Fruit fly (Drosophila melanogaster): Measurements from ENCODE around the gene ND-23.

Gene ND-23

DNA sequence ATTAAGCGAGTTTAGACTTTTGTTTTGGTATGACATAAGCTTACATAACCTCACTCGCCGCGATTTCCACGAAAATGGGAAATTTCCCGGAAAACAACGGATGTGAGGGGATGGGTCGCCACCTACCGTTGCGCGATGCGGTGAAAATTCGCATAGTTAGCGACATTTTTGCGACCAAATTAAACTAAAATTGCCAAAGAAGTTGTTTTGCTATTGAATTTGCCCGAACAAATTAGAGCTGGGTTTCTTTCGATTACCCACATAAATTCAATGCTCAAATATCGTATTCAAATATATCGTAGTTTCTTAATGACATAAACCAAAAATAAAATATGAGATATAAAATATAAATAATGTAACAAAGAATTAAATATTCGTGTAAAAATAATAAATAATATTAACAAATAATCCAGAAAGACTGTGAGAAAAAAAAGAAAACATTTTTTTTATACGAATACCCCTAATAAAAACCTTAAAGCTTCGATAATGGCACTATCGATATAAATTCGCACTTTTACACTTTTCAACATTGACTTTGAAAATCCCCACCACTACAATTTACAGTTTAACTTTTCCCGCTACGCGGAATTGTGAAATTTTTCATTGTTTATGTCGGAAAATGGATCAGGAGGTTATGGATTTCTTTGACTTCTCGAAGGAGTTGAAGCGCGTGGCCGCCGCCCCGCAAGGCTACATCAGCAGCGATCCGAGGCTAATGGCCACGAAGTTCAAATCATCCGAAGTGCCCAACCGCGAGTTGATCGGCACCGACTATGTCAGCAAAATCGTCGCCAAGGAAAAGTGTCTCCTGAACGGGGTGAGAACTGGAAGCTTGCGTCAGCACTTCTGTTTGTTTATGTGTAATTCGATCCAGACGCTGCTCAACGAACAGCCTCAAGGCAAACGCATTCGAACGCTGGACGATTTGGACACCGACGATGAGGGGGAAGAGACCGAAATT, at the start of gene ND-23, which contains the start of gene spn-E:
ND-23 (minus strand) TSS at position 254 of the 961 bp plus-strand sequence.
spn-E (plus strand) TSS at position 556 of the 961 bp plus-strand sequence.
- TF ChIP-seq CG33017 (tag; optimal IDR thresholded peaks at IDR 0.05) (peak; percentile 63), toe (GFP tag; optimal IDR thresholded peaks at IDR 0.05) (peak; percentile 55), pad (GFP tag; optimal IDR thresholded peaks at IDR 0.05) (peak; percentile 49), ovo (GFP tag; optimal IDR thresholded peaks at IDR 0.05) (peak; percentile 76), CG7045 (GFP tag; optimal IDR thresholded peaks at IDR 0.05) (peak; percentile 42), CG12768 (GFP tag; optimal IDR thresholded peaks at IDR 0.05) (no peak), CG5204 (GFP tag; optimal IDR thresholded peaks at IDR 0.05) (no peak), CG1620 (GFP tag; optimal IDR thresholded peaks at IDR 0.05) (no peak), Hr96 (GFP tag; optimal IDR thresholded peaks at IDR 0.05) (no peak), Clk (GFP tag; optimal IDR thresholded peaks at IDR 0.05) (no peak), bab1 (GFP tag; optimal IDR thresholded peaks at IDR 0.05) (peak; percentile 48), cnc (optimal IDR thresholded peaks at IDR 0.05) (no peak), CG7101 (tag; optimal IDR thresholded peaks at IDR 0.05) (peak; percentile 80), Crg-1 (GFP tag; optimal IDR thresholded peaks at IDR 0.05) (peak; percentile 60), Mnt (GFP tag; optimal IDR thresholded peaks at IDR 0.05) (no peak), CG11617 (GFP tag; optimal IDR thresholded peaks at IDR 0.05) (peak; percentile 62), cic (GFP tag; optimal IDR thresholded peaks at IDR 0.05) (no peak), CG14711 (tag; optimal IDR thresholded peaks at IDR 0.05) (peak; percentile 78), kay (GFP tag; ENCODE audit: borderline replicate concordance) (no peak), tj (GFP tag; optimal IDR thresholded peaks at IDR 0.05) (peak; percentile 85)

DNA sequence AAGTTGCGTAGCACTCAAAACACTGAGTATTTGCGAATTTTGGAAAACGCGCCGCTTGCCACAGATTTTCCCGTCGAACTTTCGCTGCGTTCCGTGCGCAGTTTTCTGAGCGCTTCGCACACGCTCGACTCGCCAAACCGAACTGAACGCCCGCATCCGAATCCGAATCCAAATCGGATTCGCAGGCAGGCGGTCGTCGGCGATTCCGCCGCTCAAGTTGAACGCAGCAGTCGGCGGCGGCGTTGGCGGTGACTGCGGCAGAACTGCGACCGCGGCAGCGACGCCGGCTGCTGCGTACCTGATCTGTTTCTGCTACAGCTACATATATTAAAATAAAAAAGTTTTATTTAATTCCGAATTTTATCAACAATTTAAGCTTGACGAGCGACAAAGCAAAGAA, 38.7 kb upstream of the ND-23 start, which contains the start of gene CG31183:
CG31183 (minus strand) TSS at position 329 of the 400 bp plus-strand sequence.
- TF ChIP-seq tj (GFP tag; optimal IDR thresholded peaks at IDR 0.05): peak; percentile 31
- TF ChIP-seq bab1 (GFP tag; optimal IDR thresholded peaks at IDR 0.05): no peak
- TF ChIP-seq CG14711 (tag; optimal IDR thresholded peaks at IDR 0.05): no peak
- TF ChIP-seq cnc (optimal IDR thresholded peaks at IDR 0.05): no peak
- no peak for TF ChIP-seq CG12768 (GFP tag; optimal IDR thresholded peaks at IDR 0.05)
- TF ChIP-seq kay (GFP tag; ENCODE audit: borderline replicate concordance): no peak
- peak; percentile 12 for TF ChIP-seq Mnt (GFP tag; optimal IDR thresholded peaks at IDR 0.05)

- TF ChIP-seq cnc (optimal IDR thresholded peaks at IDR 0.05) (no peak), CG5204 (GFP tag; optimal IDR thresholded peaks at IDR 0.05) (no peak), tj (GFP tag; optimal IDR thresholded peaks at IDR 0.05) (peak; percentile 90), bab1 (GFP tag; optimal IDR thresholded peaks at IDR 0.05) (peak; percentile 39)
Measured at dm6 chr3R:15872829-15873440, 36.0 kb upstream of the ND-23 start.

DNA sequence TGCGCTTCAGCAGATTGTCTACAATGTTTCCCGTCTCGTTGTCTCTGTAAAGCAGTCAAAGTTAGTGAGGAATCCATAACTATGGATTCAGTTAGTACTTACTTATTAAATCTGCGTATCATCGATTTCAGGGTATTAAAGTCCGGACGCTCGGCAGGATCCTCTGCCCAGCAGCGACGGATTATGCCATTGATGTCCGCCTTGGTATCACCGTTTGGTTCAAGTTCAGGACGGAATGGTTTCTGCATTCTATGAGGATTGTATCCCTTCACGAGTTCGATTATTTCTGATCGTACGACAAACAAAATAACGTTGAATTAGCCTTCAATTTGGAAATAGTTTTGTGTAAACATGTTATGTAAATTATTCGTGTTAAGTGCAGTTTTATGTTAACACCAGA, 23.0 kb upstream of the ND-23 start, which contains the start of gene CG9632:
CG9632 (plus strand) TSS at position 301 of the 400 bp plus-strand sequence.
- TF ChIP-seq kay (GFP tag; ENCODE audit: borderline replicate concordance): no peak
- no peak for TF ChIP-seq tj (GFP tag; optimal IDR thresholded peaks at IDR 0.05)
- TF ChIP-seq bab1 (GFP tag; optimal IDR thresholded peaks at IDR 0.05): no peak
- no peak for TF ChIP-seq CG14711 (tag; optimal IDR thresholded peaks at IDR 0.05)
- no peak for TF ChIP-seq Hr96 (GFP tag; optimal IDR thresholded peaks at IDR 0.05)
- TF ChIP-seq CG12768 (GFP tag; optimal IDR thresholded peaks at IDR 0.05): no peak
- no peak for TF ChIP-seq cic (GFP tag; optimal IDR thresholded peaks at IDR 0.05)
- no peak for TF ChIP-seq cnc (optimal IDR thresholded peaks at IDR 0.05)
- no peak for TF ChIP-seq CG7101 (tag; optimal IDR thresholded peaks at IDR 0.05)
- no peak for TF ChIP-seq Mnt (GFP tag; optimal IDR thresholded peaks at IDR 0.05)
- no peak for TF ChIP-seq ovo (GFP tag; optimal IDR thresholded peaks at IDR 0.05)
- no peak for TF ChIP-seq CG1620 (GFP tag; optimal IDR thresholded peaks at IDR 0.05)
- TF ChIP-seq pad (GFP tag; optimal IDR thresholded peaks at IDR 0.05): no peak
- no peak for TF ChIP-seq Clk (GFP tag; optimal IDR thresholded peaks at IDR 0.05)
- no peak for TF ChIP-seq CG11617 (GFP tag; optimal IDR thresholded peaks at IDR 0.05)
- TF ChIP-seq toe (GFP tag; optimal IDR thresholded peaks at IDR 0.05): no peak
- no peak for TF ChIP-seq CG7045 (GFP tag; optimal IDR thresholded peaks at IDR 0.05)
- TF ChIP-seq CG5204 (GFP tag; optimal IDR thresholded peaks at IDR 0.05): no peak
- no peak for TF ChIP-seq CG33017 (tag; optimal IDR thresholded peaks at IDR 0.05)
- TF ChIP-seq Crg-1 (GFP tag; optimal IDR thresholded peaks at IDR 0.05): no peak

- TF ChIP-seq CG1620 (GFP tag; optimal IDR thresholded peaks at IDR 0.05) (no peak), cnc (optimal IDR thresholded peaks at IDR 0.05) (peak; percentile 29 to 68), Mnt (GFP tag; optimal IDR thresholded peaks at IDR 0.05) (no peak), bab1 (GFP tag; optimal IDR thresholded peaks at IDR 0.05) (peak; percentile 34), tj (GFP tag; optimal IDR thresholded peaks at IDR 0.05) (peak; percentile 10), kay (GFP tag; ENCODE audit: borderline replicate concordance) (no peak), toe (GFP tag; optimal IDR thresholded peaks at IDR 0.05) (peak; percentile 9)
Measured at dm6 chr3R:15857189-15857767, 20.4 kb upstream of the ND-23 start, which contains the start of gene Hmt-1. Gene Hmt-1 (minus strand): TSS chr3R:15857470.

Data from whole organism, adult.